Fruit fly (Drosophila melanogaster): Measurements from ENCODE around the gene CG9970.

DNA sequence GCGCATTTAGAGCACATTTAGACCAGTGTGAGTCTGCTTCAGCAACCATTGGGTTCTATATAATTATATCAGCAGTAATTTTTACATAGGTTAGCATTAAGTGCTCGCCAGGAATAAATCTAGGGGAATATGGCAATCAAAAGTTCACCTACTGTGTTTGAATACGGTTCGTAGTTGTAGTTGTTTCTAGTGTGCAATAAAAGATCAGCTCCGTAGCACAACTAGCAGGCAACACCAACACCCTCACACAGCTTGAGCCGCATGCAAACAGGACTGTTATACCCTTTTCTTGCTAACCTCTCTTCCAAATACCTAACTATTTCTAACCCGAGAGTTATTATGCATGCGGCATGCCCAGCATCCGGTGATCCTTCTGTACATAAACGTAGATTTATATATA lies 35.1 kb upstream of the CG9970 start, which contains the start of gene CG32846:
- TF ChIP-seq CG17806 (tag; optimal IDR thresholded peaks at IDR 0.05) (no peak), rn (GFP tag; IDR thresholded peaks at IDR 0.05) (no peak)
